Worm (Caenorhabditis elegans) whole organism, L3 larva: ENCODE results near the gene ftt-2.
A peak's percentile ranks its signal among the peaks of the same experiment; 100 is the strongest.

ENCODE experiments used
- R02D3.7 ChIP-seq: fragments of 150-350 bp; optimal IDR thresholded peaks from 2 replicates; lab custom pipeline; 2014; ENCODE audit warnings: missing biosample characterization, missing genetic modification characterization
- ZK546.5 ChIP-seq: sonication (generic microtip); optimal IDR thresholded peaks from 2 replicates; lab custom pipeline; 2017; ENCODE audit warnings: missing biosample characterization, missing genetic modification characterization
- aly-2 ChIP-seq: fragments of 150-350 bp; optimal IDR thresholded peaks from 2 replicates; lab custom pipeline; 2014; ENCODE audit warnings: missing biosample characterization, missing genetic modification characterization
- ama-1 ChIP-seq: fragments of 150-350 bp; optimal IDR thresholded peaks from 2 replicates; lab custom pipeline; 2018
- ceh-16 ChIP-seq: sonication (generic microtip); optimal IDR thresholded peaks from 2 replicates; lab custom pipeline; 2017; ENCODE audit warnings: missing biosample characterization, missing genetic modification characterization
- ceh-82 ChIP-seq: fragments of 150-350 bp; optimal IDR thresholded peaks from 2 replicates; lab custom pipeline; 2014; ENCODE audit warnings: missing biosample characterization, missing genetic modification characterization
- ceh-9 ChIP-seq: sonication (generic microtip); optimal IDR thresholded peaks from 2 replicates; lab custom pipeline; 2018; ENCODE audit warnings: missing biosample characterization, missing genetic modification characterization
- egl-27 ChIP-seq: sonication (generic microtip); optimal IDR thresholded peaks from 4 replicates; lab custom pipeline; 2017; ENCODE audit warnings: missing biosample characterization, missing genetic modification reagents, missing genetic modification characterization
- egl-5 ChIP-seq: fragments of 150-350 bp; optimal IDR thresholded peaks from 2 replicates; lab custom pipeline; 2017; ENCODE audit warnings: missing biosample characterization, missing genetic modification reagents, missing genetic modification characterization, inconsistent platforms
- elt-1 ChIP-seq: fragments of 150-350 bp; optimal IDR thresholded peaks from 2 replicates; lab custom pipeline; 2014; ENCODE audit warnings: missing biosample characterization, missing genetic modification characterization
- elt-2 ChIP-seq: sonication (generic microtip); optimal IDR thresholded peaks from 2 replicates; lab custom pipeline; 2016; ENCODE audit warnings: missing genetic modification reagents, mild to moderate bottlenecking, missing genetic modification characterization, missing compliant biosample characterization
- elt-3 ChIP-seq, 3 experiments: fragments of 150-350 bp in 1 of 3; sonication (generic microtip) in 2 of 3; optimal IDR thresholded peaks; 2 replicates in 2 of 3; 4 replicates in 1 of 3; lab custom pipeline; 2014 to 2017; ENCODE audit warnings: missing biosample characterization in 3 of 3, missing genetic modification characterization in 3 of 3
- fkh-2 ChIP-seq: fragments of 150-350 bp; optimal IDR thresholded peaks from 2 replicates; lab custom pipeline; 2014; ENCODE audit warnings: missing biosample characterization, missing genetic modification reagents, missing genetic modification characterization
- fos-1 ChIP-seq: fragments of 150-350 bp; optimal IDR thresholded peaks from 2 replicates; lab custom pipeline; 2014; ENCODE audit warnings: missing biosample characterization, missing genetic modification characterization
- hmg-11 ChIP-seq: sonication (generic microtip); optimal IDR thresholded peaks from 2 replicates; lab custom pipeline; 2016; ENCODE audit warnings: missing genetic modification characterization, missing compliant biosample characterization
- jun-1 ChIP-seq: fragments of 150-350 bp; optimal IDR thresholded peaks from 2 replicates; lab custom pipeline; 2014; ENCODE audit warnings: missing biosample characterization, missing genetic modification reagents, missing genetic modification characterization
- lin-15B ChIP-seq: fragments of 150-350 bp; optimal IDR thresholded peaks from 2 replicates; lab custom pipeline; 2014; ENCODE audit warnings: missing biosample characterization, missing genetic modification characterization
- lsy-12 ChIP-seq: sonication (generic microtip); optimal IDR thresholded peaks from 2 replicates; lab custom pipeline; 2016; ENCODE audit warnings: mild to moderate bottlenecking, missing genetic modification characterization, missing compliant biosample characterization
- mdl-1 ChIP-seq: fragments of 150-350 bp; optimal IDR thresholded peaks from 2 replicates; lab custom pipeline; 2014; ENCODE audit warnings: missing biosample characterization, missing genetic modification characterization
- mml-1 ChIP-seq: fragments of 150-350 bp; sonication (generic microtip); optimal IDR thresholded peaks from 3 replicates; lab custom pipeline; 2014; ENCODE audit warnings: missing biosample characterization, missing genetic modification characterization
- nfya-1 ChIP-seq: sonication (generic microtip); optimal IDR thresholded peaks from 2 replicates; lab custom pipeline; 2017; ENCODE audit warnings: missing genetic modification characterization, mild to moderate bottlenecking, missing compliant biosample characterization, antibody characterized with exemption, moderate library complexity; ENCODE audit not compliant: insufficient read depth
- nhr-11 ChIP-seq: fragments of 150-350 bp; optimal IDR thresholded peaks from 2 replicates; lab custom pipeline; 2014; ENCODE audit warnings: missing biosample characterization, missing genetic modification characterization
- nhr-12 ChIP-seq: fragments of 150-350 bp; optimal IDR thresholded peaks from 2 replicates; lab custom pipeline; 2014; ENCODE audit warnings: missing biosample characterization, missing genetic modification characterization
- nhr-23 ChIP-seq: fragments of 150-350 bp; optimal IDR thresholded peaks from 2 replicates; lab custom pipeline; 2014; ENCODE audit warnings: missing biosample characterization, missing genetic modification reagents, missing genetic modification characterization
- nhr-237 ChIP-seq: fragments of 150-350 bp; optimal IDR thresholded peaks from 2 replicates; lab custom pipeline; 2014; ENCODE audit warnings: missing biosample characterization, missing genetic modification characterization
- nhr-25 ChIP-seq: sonication (generic microtip); optimal IDR thresholded peaks from 2 replicates; lab custom pipeline; 2017; ENCODE audit warnings: missing biosample characterization, missing genetic modification characterization
- nhr-28 ChIP-seq: fragments of 150-350 bp; optimal IDR thresholded peaks from 2 replicates; lab custom pipeline; 2014; ENCODE audit warnings: missing biosample characterization, missing genetic modification characterization
- nhr-43 ChIP-seq: sonication (generic microtip); optimal IDR thresholded peaks from 2 replicates; lab custom pipeline; 2016; ENCODE audit warnings: mild to moderate bottlenecking, missing genetic modification characterization, missing compliant biosample characterization; ENCODE audit not compliant: poor library complexity, severe bottlenecking
- nhr-67 ChIP-seq: fragments of 150-350 bp; optimal IDR thresholded peaks from 2 replicates; lab custom pipeline; 2014; ENCODE audit warnings: missing biosample characterization, missing genetic modification characterization
- nhr-76 ChIP-seq: fragments of 150-350 bp; sonication (generic microtip); optimal IDR thresholded peaks from 5 replicates; lab custom pipeline; 2014; ENCODE audit warnings: missing biosample characterization, missing genetic modification characterization
- pha-4 ChIP-seq: fragments of 150-350 bp; optimal IDR thresholded peaks from 2 replicates; lab custom pipeline; 2014; ENCODE audit warnings: missing biosample characterization, missing genetic modification reagents, missing genetic modification characterization
- pqm-1 ChIP-seq: fragments of 150-350 bp; optimal IDR thresholded peaks from 2 replicates; lab custom pipeline; 2017; ENCODE audit warnings: missing biosample characterization, missing genetic modification characterization, inconsistent platforms
- sea-2 ChIP-seq: fragments of 150-350 bp; sonication (generic microtip); optimal IDR thresholded peaks from 4 replicates; lab custom pipeline; 2014; ENCODE audit warnings: missing biosample characterization, missing genetic modification reagents, missing genetic modification characterization
- snpc-4 ChIP-seq: fragments of 150-350 bp; optimal IDR thresholded peaks from 2 replicates; lab custom pipeline; 2014; ENCODE audit warnings: missing biosample characterization, missing genetic modification characterization
- tbx-2 ChIP-seq: sonication (generic microtip); optimal IDR thresholded peaks from 2 replicates; lab custom pipeline; 2016; ENCODE audit warnings: mild to moderate bottlenecking, missing genetic modification characterization, missing compliant biosample characterization
- unc-62 ChIP-seq: fragments of 150-350 bp; sonication (generic microtip); optimal IDR thresholded peaks from 4 replicates; lab custom pipeline; 2014; ENCODE audit warnings: missing biosample characterization, missing genetic modification reagents, missing genetic modification characterization
- zag-1 ChIP-seq: fragments of 150-350 bp; optimal IDR thresholded peaks from 2 replicates; lab custom pipeline; 2014; ENCODE audit warnings: missing biosample characterization, missing genetic modification characterization
- ztf-4 ChIP-seq: fragments of 150-350 bp; optimal IDR thresholded peaks from 2 replicates; lab custom pipeline; 2014; ENCODE audit warnings: missing biosample characterization, missing genetic modification characterization

Gene ftt-2

DNA sequence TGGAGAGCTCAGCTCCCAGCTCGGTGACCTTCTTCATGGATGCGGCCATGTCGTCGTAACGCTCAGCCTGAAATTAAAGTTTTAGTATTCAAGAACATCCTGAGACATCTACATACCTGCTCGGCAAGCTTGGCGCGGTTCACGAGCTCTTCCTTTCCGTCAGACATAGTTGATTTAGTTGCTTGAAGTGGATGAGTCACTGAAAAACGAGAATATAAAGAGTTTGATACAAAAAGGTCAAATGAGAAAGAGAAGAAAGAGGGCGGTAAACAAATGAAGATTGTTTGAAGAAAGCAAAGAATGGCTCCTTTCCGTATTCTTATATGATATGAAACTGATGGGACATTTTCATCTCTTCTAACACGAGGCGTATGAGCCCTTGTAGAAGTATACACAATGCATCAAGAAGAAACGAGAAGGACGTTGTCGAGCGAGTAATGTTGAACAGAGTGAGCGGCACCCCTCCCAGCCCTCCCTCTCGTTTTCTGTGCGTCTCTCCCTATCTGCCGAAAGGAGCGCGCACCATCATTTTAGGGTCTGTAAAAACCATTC is at the start of gene ftt-2:
Gene ftt-2 (minus strand): TSS at position 206 of the 552 bp plus-strand sequence.
- no peak for TF ChIP-seq egl-27
- peak; percentile 80 for TF ChIP-seq ama-1

- TF ChIP-seq lin-15B (tag; lab: Kevin White, UChicago) (no peak), ama-1 (no peak), tbx-2 (no peak), elt-2 (tag; lab: Kevin White, UChicago) (no peak), nhr-25 (tag; lab: Kevin White, UChicago) (no peak), hmg-11 (no peak), egl-5 (tag; lab: Kevin White, UChicago) (no peak), ceh-16 (tag; lab: Kevin White, UChicago) (no peak), ceh-82 (tag; lab: Kevin White, UChicago) (no peak), egl-27 (no peak), elt-1 (no peak), nhr-237 (no peak), elt-3 (tag; optimal IDR thresholded peaks at IDR 0.05; lab: Kevin White, UChicago) (no peak), nhr-11 (tag; lab: Kevin White, UChicago) (no peak), pha-4 (tag; lab: Kevin White, UChicago) (no peak), ZK546.5 (no peak), lsy-12 (tag; lab: Kevin White, UChicago) (no peak), pqm-1 (tag; lab: Kevin White, UChicago) (no peak), snpc-4 (tag; lab: Kevin White, UChicago) (no peak)
Measured at ce11 chrX:11650751-11651150, 45.5 kb upstream of the ftt-2 start, which contains the start of gene cutl-11. TSS of gene cutl-11 (minus strand) at chrX:11650851.

DNA sequence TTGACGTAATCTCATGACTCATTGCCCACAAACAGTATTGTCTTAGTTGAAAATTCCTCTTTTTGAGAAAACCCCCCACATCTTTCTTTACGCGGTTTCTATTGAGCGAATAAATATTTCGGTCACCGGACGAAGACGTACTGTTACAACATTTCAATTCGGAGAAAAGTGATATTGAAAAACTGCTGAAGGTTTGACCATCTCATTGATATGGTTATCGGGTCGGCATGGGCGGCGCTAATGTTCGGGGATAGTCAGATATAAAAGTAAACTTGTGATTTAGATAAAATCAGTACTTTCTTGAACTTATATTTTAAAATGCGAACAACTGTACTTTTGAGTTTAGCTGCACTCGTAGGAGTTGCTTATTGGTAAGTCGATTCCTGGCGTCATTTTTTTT is 41.9 kb upstream of the ftt-2 start, which contains the start of gene T04F8.8:
Gene T04F8.8 (plus strand): TSS at position 301 of the 400 bp plus-strand sequence.
- no peak for TF ChIP-seq mml-1
- TF ChIP-seq lsy-12 (tag; lab: Kevin White, UChicago): no peak
- no peak for TF ChIP-seq zag-1
- TF ChIP-seq tbx-2: no peak
- no peak for TF ChIP-seq nhr-43 (tag; lab: Kevin White, UChicago)
- TF ChIP-seq nhr-23: peak; percentile 19
- no peak for TF ChIP-seq pqm-1 (tag; lab: Kevin White, UChicago)
- no peak for TF ChIP-seq R02D3.7 (tag; lab: Kevin White, UChicago)

- no peak for TF ChIP-seq lsy-12 (tag; lab: Kevin White, UChicago)
- no peak for TF ChIP-seq unc-62 (GFP tag; lab: Kevin White, UChicago)
- TF ChIP-seq nhr-28 (tag; lab: Kevin White, UChicago): no peak
- no peak for TF ChIP-seq mdl-1 (tag; lab: Kevin White, UChicago)
- TF ChIP-seq nhr-67: no peak
- TF ChIP-seq nhr-43 (tag; lab: Kevin White, UChicago): peak; percentile 64
- no peak for TF ChIP-seq nhr-25 (tag; lab: Kevin White, UChicago)
- TF ChIP-seq ZK546.5: no peak
- no peak for TF ChIP-seq sea-2 (GFP tag; lab: Kevin White, UChicago)
- TF ChIP-seq nhr-237: no peak
- TF ChIP-seq jun-1: no peak
- TF ChIP-seq aly-2 (tag; lab: Kevin White, UChicago): no peak
- TF ChIP-seq elt-3 (tag; optimal IDR thresholded peaks at IDR 0.05; lab: Kevin White, UChicago): no peak
- no peak for TF ChIP-seq nhr-76 (tag; lab: Kevin White, UChicago)
- TF ChIP-seq nhr-12 (tag; lab: Kevin White, UChicago): no peak
- TF ChIP-seq elt-2 (tag; lab: Kevin White, UChicago): peak; percentile 42
- TF ChIP-seq ceh-9 (tag; lab: Kevin White, UChicago): no peak
- no peak for TF ChIP-seq ceh-82 (tag; lab: Kevin White, UChicago)
- TF ChIP-seq snpc-4 (tag; lab: Kevin White, UChicago): no peak
- peak; percentile 50 for TF ChIP-seq nhr-23
- TF ChIP-seq hmg-11: peak; percentile 12
- no peak for TF ChIP-seq fkh-2 (tag; lab: Kevin White, UChicago)
- no peak for TF ChIP-seq pqm-1 (tag; lab: Kevin White, UChicago)
- no peak for TF ChIP-seq zag-1
- no peak for TF ChIP-seq nfya-1 (tag; lab: Kevin White, UChicago)
- TF ChIP-seq lin-15B (tag; lab: Kevin White, UChicago): no peak
- TF ChIP-seq mml-1: no peak
- TF ChIP-seq tbx-2: peak; percentile 5
- no peak for TF ChIP-seq fos-1
- no peak for TF ChIP-seq ztf-4
Measured at ce11 chrX:11645517-11645916, 40.3 kb upstream of the ftt-2 start.
